Fruit fly (Drosophila melanogaster): ENCODE data around the gene CG33489.

Gene CG33489

DNA sequence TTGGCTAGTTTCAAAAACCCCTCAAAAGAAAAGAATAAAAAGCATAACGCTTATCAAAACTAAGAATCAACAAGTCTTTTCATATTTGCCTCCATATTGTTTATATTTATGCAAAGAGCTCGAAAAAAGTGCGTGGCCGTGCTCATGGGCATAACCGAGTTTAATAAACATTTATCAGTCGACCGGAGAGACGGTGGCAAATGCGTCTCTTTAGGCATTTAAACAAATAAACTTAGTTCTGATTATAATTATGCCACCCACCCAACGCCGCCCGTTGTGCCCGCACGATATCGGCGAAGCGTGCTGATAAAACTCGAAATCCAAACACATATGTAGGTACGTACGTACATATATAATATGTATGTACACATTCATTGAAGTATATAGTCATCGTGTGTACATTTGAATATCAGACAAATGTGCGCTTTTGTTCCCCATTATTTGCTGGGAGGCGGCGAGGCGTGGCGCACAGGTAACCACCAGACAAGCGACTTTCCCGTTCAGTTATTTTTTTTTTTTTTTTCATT is 48.4 kb downstream of the CG33489 start:
- TF ChIP-seq Eip78C (GFP tag) (peak; percentile 33), CG8319 (GFP tag; optimal IDR thresholded peaks at IDR 0.05) (no peak), fkh (GFP tag; optimal IDR thresholded peaks at IDR 0.05) (peak; percentile 90), CG15336 (GFP tag; IDR thresholded peaks at IDR 0.05) (0 out of 2 replicates have a peak, but pooled peaks have one; percentile 17), Hr4 (GFP tag; optimal IDR thresholded peaks at IDR 0.05) (no peak), vri (GFP tag; optimal IDR thresholded peaks at IDR 0.05) (peak; percentile 60)

DNA sequence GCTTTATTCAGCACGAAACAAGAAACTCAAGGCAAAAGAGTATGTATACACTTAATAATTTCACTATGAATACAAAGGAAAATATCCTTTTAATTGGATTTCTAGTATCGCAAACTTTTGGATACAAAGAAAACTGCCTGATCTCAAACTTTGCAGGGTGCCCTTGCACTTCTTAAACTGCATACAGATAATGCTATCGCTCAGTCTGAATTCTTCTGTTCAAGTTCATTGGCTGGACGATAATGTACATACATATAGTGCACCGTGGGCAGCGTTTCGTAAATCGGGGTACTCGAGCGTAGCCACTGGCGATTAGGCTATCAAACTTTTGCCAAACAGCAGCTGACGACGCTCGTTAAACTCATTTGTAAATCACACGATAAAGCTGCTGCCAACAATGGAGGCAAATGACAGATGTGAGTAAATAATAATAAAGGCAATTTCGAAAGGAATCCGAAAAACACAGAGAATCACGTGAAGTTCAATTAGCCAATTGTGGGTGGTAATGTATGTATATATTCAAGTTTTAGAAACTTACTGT is 50.1 kb downstream of the CG33489 start:
- TF ChIP-seq acj6 (GFP tag; optimal IDR thresholded peaks at IDR 0.05) = no peak
- TF ChIP-seq Met (GFP tag; optimal IDR thresholded peaks at IDR 0.05) = no peak
- peak; percentile 72 for TF ChIP-seq svp (GFP tag)
- TF ChIP-seq Sox14 (GFP tag; optimal IDR thresholded peaks at IDR 0.05) = peak; percentile 11
- peak; percentile 7 for TF ChIP-seq vri (GFP tag; optimal IDR thresholded peaks at IDR 0.05)
- no peak for TF ChIP-seq CG6854 (GFP tag; optimal IDR thresholded peaks at IDR 0.05)
- no peak for TF ChIP-seq fkh (GFP tag; optimal IDR thresholded peaks at IDR 0.05)

DNA sequence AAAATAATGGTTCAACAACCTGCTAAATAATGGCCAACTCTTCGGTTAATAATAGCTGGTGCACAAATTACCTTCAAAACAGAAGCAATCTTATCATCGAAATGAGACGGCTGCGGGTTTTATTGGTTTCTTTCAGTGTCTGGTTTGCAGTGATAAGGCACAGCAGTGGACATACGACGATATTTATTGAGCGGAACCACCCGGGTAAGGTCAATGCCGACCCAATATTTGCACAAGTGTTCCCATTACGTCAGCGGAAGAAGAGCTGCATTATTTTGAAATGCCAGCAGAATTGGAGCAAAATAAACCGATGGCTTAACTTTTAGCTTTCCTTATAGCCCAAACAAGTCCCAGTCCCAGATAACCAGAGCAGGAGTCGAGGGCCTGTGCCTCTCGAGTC is 51.1 kb downstream of the CG33489 start:
- peak; percentile 96 for TF ChIP-seq svp (GFP tag)
- TF ChIP-seq Blimp-1 (GFP tag; optimal IDR thresholded peaks at IDR 0.05) = no peak
- TF ChIP-seq Met (GFP tag; optimal IDR thresholded peaks at IDR 0.05) = peak; percentile 3
- TF ChIP-seq fkh (GFP tag; optimal IDR thresholded peaks at IDR 0.05) = peak; percentile 30
- TF ChIP-seq lz (GFP tag; optimal IDR thresholded peaks at IDR 0.05) = no peak
- TF ChIP-seq CG1621 (tag; optimal IDR thresholded peaks at IDR 0.05) = no peak
- TF ChIP-seq Eip78C (GFP tag) = peak; percentile 20
- peak; percentile 29 for TF ChIP-seq esn (GFP tag; optimal IDR thresholded peaks at IDR 0.05)
- TF ChIP-seq dac (GFP tag; optimal IDR thresholded peaks at IDR 0.05) = no peak
- TF ChIP-seq vri (GFP tag; optimal IDR thresholded peaks at IDR 0.05) = peak; percentile 78
- no peak for TF ChIP-seq CG11762 (GFP tag; optimal IDR thresholded peaks at IDR 0.05; ENCODE audit: insufficient read depth)
- TF ChIP-seq CG6854 (GFP tag; optimal IDR thresholded peaks at IDR 0.05) = peak; percentile 19

Data from whole organism, prepupa.